Fruit fly (Drosophila melanogaster) whole organism, embryonic: ENCODE results near the gene Kaz-m1.
A peak's percentile ranks its signal among the peaks of the same experiment; 100 is the strongest.

Source experiments
- Adf1 ChIP-seq: fragments of 200-800 bp; sonication (Bioruptor generic); IDR thresholded peaks from 2 replicates; pipeline ENCODE4 v1.3.6; 2022; ENCODE audit warnings: missing biosample characterization, missing genetic modification characterization
- Atf3 ChIP-seq: fragments of 200-800 bp; sonication (Bioruptor generic); optimal IDR thresholded peaks from 3 replicates; lab custom pipeline; 2016; ENCODE audit warnings: missing biosample characterization, missing genetic modification characterization
- Blimp-1 ChIP-seq: fragments of 200-800 bp; sonication (Bioruptor generic); optimal IDR thresholded peaks from 3 replicates; lab custom pipeline; 2018; ENCODE audit warnings: missing biosample characterization, missing genetic modification characterization, mild to moderate bottlenecking, moderate library complexity, missing genetic modification reagents
- CG10543 ChIP-seq: fragments of 200-800 bp; sonication (Bioruptor generic); optimal IDR thresholded peaks from 3 replicates; lab custom pipeline; 2017; ENCODE audit warnings: missing biosample characterization, mild to moderate bottlenecking, missing genetic modification characterization, moderate library complexity
- CG14441 ChIP-seq: fragments of 200-800 bp; sonication (Bioruptor generic); IDR thresholded peaks from 2 replicates; pipeline ENCODE4 v1.3.6; 2022; ENCODE audit warnings: missing biosample characterization, missing genetic modification characterization
- CG16815 ChIP-seq: fragments of 200-800 bp; sonication (Bioruptor generic); optimal IDR thresholded peaks from 3 replicates; lab custom pipeline; 2017; ENCODE audit warnings: missing biosample characterization, mild to moderate bottlenecking, missing genetic modification characterization
- CG1832 ChIP-seq: fragments of 200-800 bp; sonication (Bioruptor generic); optimal IDR thresholded peaks from 2 replicates; lab custom pipeline; 2017; ENCODE audit warnings: missing biosample characterization, mild to moderate bottlenecking, missing genetic modification characterization, inconsistent platforms
- CG2199 ChIP-seq: fragments of 200-800 bp; sonication (Bioruptor generic); IDR thresholded peaks from 3 replicates; pipeline ENCODE4 v1.3.6; 2022; ENCODE audit warnings: missing biosample characterization, missing genetic modification characterization
- CG32772 ChIP-seq: fragments of 200-800 bp; sonication (Bioruptor generic); IDR thresholded peaks from 2 replicates; pipeline ENCODE4 v1.3.6; 2022; ENCODE audit warnings: missing biosample characterization, missing genetic modification characterization
- CG33557 ChIP-seq: fragments of 200-800 bp; sonication (Bioruptor generic); optimal IDR thresholded peaks from 2 replicates; lab custom pipeline; 2019; ENCODE audit warnings: missing biosample characterization, mild to moderate bottlenecking, missing genetic modification characterization, moderate library complexity
- CG34422 ChIP-seq: fragments of 200-800 bp; sonication (Bioruptor generic); IDR thresholded peaks from 3 replicates; pipeline ENCODE4 v1.3.6; 2022; ENCODE audit warnings: missing biosample characterization, missing genetic modification characterization
- CG4360 ChIP-seq: fragments of 200-800 bp; sonication (Bioruptor generic); IDR thresholded peaks from 2 replicates; pipeline ENCODE4 v1.3.6; 2022; ENCODE audit warnings: missing biosample characterization, missing genetic modification characterization
- CG5180 ChIP-seq: fragments of 200-800 bp; sonication (Bioruptor generic); optimal IDR thresholded peaks from 3 replicates; lab custom pipeline; 2017; ENCODE audit warnings: missing biosample characterization, missing genetic modification characterization, mild to moderate bottlenecking, moderate library complexity, missing genetic modification reagents
- CG6813 ChIP-seq: fragments of 200-800 bp; sonication (Bioruptor generic); optimal IDR thresholded peaks from 2 replicates; lab custom pipeline; 2017; ENCODE audit warnings: missing biosample characterization, missing genetic modification characterization, mild to moderate bottlenecking, moderate library complexity, missing genetic modification reagents
- CG7745 ChIP-seq: fragments of 200-800 bp; sonication (Bioruptor generic); optimal IDR thresholded peaks from 2 replicates; lab custom pipeline; 2018; ENCODE audit warnings: missing biosample characterization, mild to moderate bottlenecking, missing genetic modification characterization, moderate library complexity
- CG8290 ChIP-seq, 3 experiments: fragments of 200-800 bp; sonication (Bioruptor generic); optimal IDR thresholded peaks; 2 replicates each; lab custom pipeline; 2016 to 2019; ENCODE audit warnings: missing biosample characterization in 3 of 3, missing genetic modification characterization in 3 of 3, mild to moderate bottlenecking in 2 of 3, moderate library complexity in 1 of 3
- CG8944 ChIP-seq: fragments of 200-800 bp; sonication (Bioruptor generic); optimal IDR thresholded peaks from 3 replicates; lab custom pipeline; 2016; ENCODE audit warnings: missing biosample characterization, missing genetic modification characterization
- CG9876 ChIP-seq: fragments of 200-800 bp; sonication (Bioruptor generic); optimal IDR thresholded peaks from 2 replicates; lab custom pipeline; 2016; ENCODE audit warnings: missing biosample characterization, missing genetic modification characterization
- Deaf1 ChIP-seq: fragments of 200-800 bp; optimal IDR thresholded peaks from 3 replicates; lab custom pipeline; 2019; ENCODE audit warnings: missing biosample characterization, mild to moderate bottlenecking, missing genetic modification characterization, moderate library complexity
- Hand ChIP-seq: fragments of 200-800 bp; sonication (Bioruptor generic); optimal IDR thresholded peaks from 2 replicates; lab custom pipeline; 2017; ENCODE audit warnings: mild to moderate bottlenecking, missing biosample characterization, missing genetic modification reagents, missing genetic modification characterization
- Jarid2 ChIP-seq: fragments of 200-800 bp; sonication (Bioruptor generic); optimal IDR thresholded peaks from 3 replicates; lab custom pipeline; 2017; ENCODE audit warnings: mild to moderate bottlenecking, missing biosample characterization, missing genetic modification reagents, missing genetic modification characterization
- Med ChIP-seq: fragments of 200-800 bp; sonication (Bioruptor generic); peaks from one replicate; lab custom pipeline; 2016; ENCODE audit warnings: missing biosample characterization, missing genetic modification characterization, mild to moderate bottlenecking, inconsistent platforms, moderate library complexity
- NC2α ChIP-seq: fragments of 200-800 bp; sonication (Bioruptor generic); optimal IDR thresholded peaks from 2 replicates; lab custom pipeline; 2016; ENCODE audit warnings: missing biosample characterization, missing genetic modification characterization
- NC2β ChIP-seq: fragments of 200-800 bp; sonication (Bioruptor generic); optimal IDR thresholded peaks from 2 replicates; lab custom pipeline; 2016; ENCODE audit warnings: missing biosample characterization, missing genetic modification characterization
- Six4 ChIP-seq: fragments of 200-800 bp; sonication (Bioruptor generic); optimal IDR thresholded peaks from 2 replicates; lab custom pipeline; 2016; ENCODE audit warnings: missing biosample characterization, missing genetic modification characterization
- bbx ChIP-seq: fragments of 200-800 bp; sonication (Bioruptor generic); IDR thresholded peaks from 2 replicates; pipeline ENCODE4 v1.3.6; 2022; ENCODE audit warnings: missing biosample characterization, missing genetic modification characterization; ENCODE audit not compliant: partially characterized antibody
- chm ChIP-seq: fragments of 200-800 bp; sonication (Bioruptor generic); IDR thresholded peaks from 2 replicates; pipeline ENCODE4 v1.3.6; 2022; ENCODE audit warnings: missing biosample characterization, missing genetic modification characterization
- chn ChIP-seq: fragments of 200-800 bp; sonication (Bioruptor generic); optimal IDR thresholded peaks from 2 replicates; lab custom pipeline; 2016; ENCODE audit warnings: missing biosample characterization, missing genetic modification characterization
- dati ChIP-seq: fragments of 200-800 bp; sonication (Bioruptor generic); IDR thresholded peaks from 2 replicates; pipeline ENCODE4 v1.3.6; 2022; ENCODE audit warnings: missing biosample characterization, missing genetic modification characterization
- fd102C ChIP-seq: fragments of 200-800 bp; sonication (Bioruptor generic); optimal IDR thresholded peaks from 2 replicates; lab custom pipeline; 2018; ENCODE audit warnings: missing biosample characterization, mild to moderate bottlenecking, missing genetic modification characterization, moderate library complexity
- gcm ChIP-seq: fragments of 200-800 bp; sonication (Bioruptor generic); optimal IDR thresholded peaks from 2 replicates; lab custom pipeline; 2019; ENCODE audit warnings: missing biosample characterization, mild to moderate bottlenecking, missing genetic modification characterization, moderate library complexity
- gsb-n ChIP-seq: fragments of 200-800 bp; sonication (Bioruptor generic); optimal IDR thresholded peaks from 3 replicates; lab custom pipeline; 2018; ENCODE audit warnings: missing biosample characterization, mild to moderate bottlenecking, missing genetic modification characterization
- insv ChIP-seq, 2 experiments: fragments of 200-800 bp; sonication (Bioruptor generic); optimal IDR thresholded peaks; 3 replicates each; lab custom pipeline; 2016 to 2018; ENCODE audit warnings: missing biosample characterization in 2 of 2, missing genetic modification characterization in 2 of 2
- kah ChIP-seq: fragments of 200-800 bp; sonication (Bioruptor generic); optimal IDR thresholded peaks from 2 replicates; lab custom pipeline; 2018; ENCODE audit warnings: missing biosample characterization, mild to moderate bottlenecking, missing genetic modification characterization
- ken ChIP-seq: fragments of 200-800 bp; sonication (Bioruptor generic); IDR thresholded peaks from 3 replicates; pipeline ENCODE4 v1.3.6; 2022; ENCODE audit warnings: missing biosample characterization, missing genetic modification characterization
- nom ChIP-seq: fragments of 200-800 bp; sonication (Bioruptor generic); optimal IDR thresholded peaks from 2 replicates; lab custom pipeline; 2017; ENCODE audit warnings: missing biosample characterization, missing genetic modification characterization, mild to moderate bottlenecking, moderate library complexity, missing genetic modification reagents
- odd ChIP-seq: fragments of 200-800 bp; sonication (Bioruptor generic); optimal IDR thresholded peaks from 2 replicates; lab custom pipeline; 2017; ENCODE audit warnings: missing biosample characterization, mild to moderate bottlenecking, missing genetic modification characterization
- pros ChIP-seq: fragments of 200-800 bp; sonication (Bioruptor generic); optimal IDR thresholded peaks from 3 replicates; lab custom pipeline; 2019; ENCODE audit warnings: missing biosample characterization, mild to moderate bottlenecking, missing genetic modification characterization, moderate library complexity
- ro ChIP-seq: fragments of 200-800 bp; sonication (Bioruptor generic); IDR thresholded peaks from 2 replicates; pipeline ENCODE4 v1.3.6; 2022; ENCODE audit warnings: missing biosample characterization, missing genetic modification characterization
- sens ChIP-seq: fragments of 200-800 bp; sonication (Bioruptor generic); peaks from one replicate; lab custom pipeline; 2016; ENCODE audit warnings: missing biosample characterization, missing genetic modification characterization
- sim ChIP-seq: fragments of 200-800 bp; sonication (Bioruptor generic); IDR thresholded peaks from 2 replicates; pipeline ENCODE4 v1.3.6; 2022; ENCODE audit warnings: missing biosample characterization, missing genetic modification characterization
- tll ChIP-seq, 2 experiments: fragments of 200-800 bp in 1 of 2; fragments of >200 bp in 1 of 2; sonication (Bioruptor generic) in 1 of 2; optimal IDR thresholded peaks; 2 replicates each; lab custom pipeline; 2017 to 2019; ENCODE audit warnings: missing biosample characterization in 2 of 2, missing genetic modification characterization in 2 of 2, mild to moderate bottlenecking in 1 of 2, moderate library complexity in 1 of 2
- trh ChIP-seq: fragments of 200-800 bp; sonication (Bioruptor generic); optimal IDR thresholded peaks from 2 replicates; lab custom pipeline; 2016; ENCODE audit warnings: missing biosample characterization, missing genetic modification characterization
- twi ChIP-seq: fragments of 200-800 bp; optimal IDR thresholded peaks from 2 replicates; lab custom pipeline; 2019; ENCODE audit warnings: missing biosample characterization, mild to moderate bottlenecking, missing genetic modification characterization, moderate library complexity
- vvl ChIP-seq: fragments of 200-800 bp; sonication (Bioruptor generic); IDR thresholded peaks from 2 replicates; pipeline ENCODE4 v1.3.6; 2022; ENCODE audit warnings: missing biosample characterization, missing genetic modification characterization
- z ChIP-seq: fragments of 200-800 bp; sonication (Bioruptor generic); IDR thresholded peaks from 3 replicates; pipeline ENCODE4 v1.3.6; 2022; ENCODE audit warnings: missing biosample characterization, missing genetic modification characterization
- zen ChIP-seq: fragments of 200-800 bp; sonication (Bioruptor generic); optimal IDR thresholded peaks from 3 replicates; lab custom pipeline; 2018; ENCODE audit warnings: missing biosample characterization, mild to moderate bottlenecking, missing genetic modification characterization, moderate library complexity

Gene Kaz-m1

DNA sequence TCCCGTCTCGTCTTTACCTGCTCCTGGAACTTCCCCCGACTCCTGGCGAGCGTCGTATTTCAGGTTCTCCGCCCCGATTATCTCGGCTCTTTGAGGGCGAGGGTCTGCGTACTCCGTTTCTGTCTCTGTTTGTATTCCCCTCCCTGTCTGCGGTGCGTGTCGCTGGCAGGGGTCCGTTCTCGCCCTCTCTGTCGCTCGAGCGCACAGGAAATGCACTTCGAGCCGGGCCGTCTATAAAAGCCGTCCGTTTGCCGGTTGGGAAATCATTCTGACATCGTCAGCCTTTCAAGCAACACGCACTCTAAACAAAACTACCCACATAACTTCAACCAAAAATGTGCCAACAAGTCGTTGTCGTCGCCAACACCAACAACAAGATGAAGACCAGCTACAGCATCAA is 3.9 kb upstream of the Kaz-m1 start (continued):
- peak; percentile 42 for TF ChIP-seq gsb-n
- TF ChIP-seq odd (GFP tag; lab: Kevin White, UChicago) = peak; percentile 14
- peak; percentile 50 for TF ChIP-seq NC2α (GFP tag; lab: Kevin White, UChicago)
- TF ChIP-seq CG8290 (GFP tag; optimal IDR thresholded peaks at IDR 0.05; lab: Kevin White, UChicago) = peak; percentile 4
- no peak for TF ChIP-seq CG8290 (tag; optimal IDR thresholded peaks at IDR 0.05; lab: Kevin White, UChicago)
- TF ChIP-seq CG33557 (GFP tag; lab: Kevin White, UChicago) = peak; percentile 24
- TF ChIP-seq CG16815 (GFP tag; lab: Kevin White, UChicago) = no peak
- TF ChIP-seq pros = peak; percentile 80
- TF ChIP-seq trh = no peak
- no peak for TF ChIP-seq Adf1 (GFP tag; lab: Robert Waterston, UW)
- peak; percentile 19; the same call in 1 of the 2 replicates for TF ChIP-seq vvl (GFP tag; lab: Robert Waterston, UW)
- peak; percentile 59 for TF ChIP-seq fd102C (GFP tag; lab: Kevin White, UChicago)
- TF ChIP-seq tll (GFP tag; optimal IDR thresholded peaks at IDR 0.05; lab: Kevin White, UChicago) = peak in 1 of 2 experiments; percentile 71
- peak; percentile 49 for TF ChIP-seq chn (GFP tag; lab: Kevin White, UChicago)
- no peak for TF ChIP-seq CG10543 (GFP tag; lab: Kevin White, UChicago)
- peak; percentile 43 for TF ChIP-seq CG5180
- TF ChIP-seq CG7745 (tag; lab: Kevin White, UChicago) = peak; percentile 15
- TF ChIP-seq sens (GFP tag; lab: Kevin White, UChicago) = peak; percentile 85
- peak; percentile 62 for TF ChIP-seq Med
- peak; percentile 18 for TF ChIP-seq nom (GFP tag; lab: Kevin White, UChicago)
- TF ChIP-seq CG1832 (GFP tag; lab: Kevin White, UChicago) = peak; percentile 88
- no peak for TF ChIP-seq CG34422 (GFP tag; lab: Robert Waterston, UW)
- 0 out of 3 replicates have a peak, but pooled peaks have one; percentile 33 for TF ChIP-seq ken (GFP tag; lab: Robert Waterston, UW)
- TF ChIP-seq Blimp-1 = no peak
- TF ChIP-seq kah (GFP tag; lab: Kevin White, UChicago) = no peak
- TF ChIP-seq z = peak; percentile 57; the same call in 1 of the 3 replicates
- TF ChIP-seq CG4360 = peak; percentile 74
- TF ChIP-seq CG9876 (GFP tag; lab: Kevin White, UChicago) = peak; percentile 17
- peak; percentile 9; the same call in 1 of the 2 replicates for TF ChIP-seq bbx (GFP tag; lab: Robert Waterston, UW)
- peak; percentile 22 for TF ChIP-seq gcm (GFP tag; lab: Kevin White, UChicago)
- no peak for TF ChIP-seq CG14441 (GFP tag; lab: Robert Waterston, UW)
- no peak for TF ChIP-seq CG32772 (GFP tag; lab: Robert Waterston, UW)
- no peak for TF ChIP-seq dati
- no peak for TF ChIP-seq sim (GFP tag; lab: Robert Waterston, UW)
- TF ChIP-seq NC2β (GFP tag; lab: Kevin White, UChicago) = peak; percentile 28
- no peak for TF ChIP-seq ro
- peak; percentile 27; the same call in 1 of the 2 replicates for TF ChIP-seq chm (GFP tag; lab: Robert Waterston, UW)
- peak; percentile 37 for TF ChIP-seq zen (tag; lab: Kevin White, UChicago)
- TF ChIP-seq CG6813 (GFP tag; lab: Kevin White, UChicago) = peak; percentile 10
- TF ChIP-seq CG2199 = peak; percentile 62; the same call in 1 of the 3 replicates
- peak; percentile 67 for TF ChIP-seq Jarid2 (GFP tag; lab: Kevin White, UChicago)
- TF ChIP-seq Atf3 = no peak
- peak; percentile 14 for TF ChIP-seq Deaf1 (tag; lab: Kevin White, UChicago)
- peak; percentile 43 for TF ChIP-seq Six4
- peak; percentile 53 for TF ChIP-seq twi (tag; lab: Kevin White, UChicago)
- TF ChIP-seq Hand = no peak
- TF ChIP-seq insv (GFP tag; optimal IDR thresholded peaks at IDR 0.05; lab: Kevin White, UChicago) = peak in 1 of 2 experiments; percentile 74
- peak; percentile 34 for TF ChIP-seq CG8944
- TF ChIP-seq, all 482 proteins: peak for 46
